Worm (Caenorhabditis elegans) whole organism, midembryonic: ENCODE results near the gene T27E4.5.

Experiments used
- klf-2 ChIP-seq: fragments of 200-800 bp; sonication (Bioruptor generic); conservative IDR thresholded peaks from 2 replicates; pipeline ENCODE4 v1.3.6; 2022; ENCODE audit warnings: missing genetic modification reagents, missing genetic modification characterization, missing compliant biosample characterization
- tab-1 ChIP-seq: fragments of 200-800 bp; sonication (Bioruptor generic); IDR thresholded peaks from 2 replicates; pipeline ENCODE4 v1.3.6; 2022; ENCODE audit warnings: missing genetic modification characterization, missing compliant biosample characterization
- ztf-29 ChIP-seq: fragments of 200-800 bp; sonication (Bioruptor generic); IDR thresholded peaks from 2 replicates; pipeline ENCODE4 v1.3.6; 2022; ENCODE audit warnings: missing genetic modification reagents, missing genetic modification characterization, missing compliant biosample characterization

DNA sequence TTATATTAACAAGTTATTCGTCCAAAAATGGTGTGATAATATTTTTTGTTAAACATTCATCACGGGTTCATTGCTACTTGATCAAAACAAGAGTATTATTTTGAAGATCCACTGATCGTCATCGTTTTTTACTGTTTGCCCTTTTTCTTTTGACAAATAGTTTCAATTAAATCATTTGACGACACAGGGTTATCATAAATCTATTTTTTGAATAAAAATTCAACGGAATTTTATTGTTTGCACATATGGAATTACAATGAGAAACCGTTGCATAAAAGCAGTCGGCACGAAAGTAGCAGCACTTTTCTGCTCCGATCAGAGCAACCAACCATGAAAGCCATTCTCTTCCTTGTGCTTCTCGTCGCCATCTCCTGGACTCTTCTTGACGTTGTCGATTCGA lies 1.9 kb downstream of the T27E4.5 start, which contains the start of gene fip-2:
- TF ChIP-seq klf-2 (no peak), ztf-29 (no peak), tab-1 (no peak)
